Worm (Caenorhabditis elegans) whole organism, L2 larva: ENCODE results near the gene T15B12.1.

ENCODE experiments used
- C34F6.9 ChIP-seq: fragments of 150-350 bp; optimal IDR thresholded peaks from 2 replicates; lab custom pipeline; 2014; ENCODE audit warnings: missing biosample characterization, missing genetic modification characterization
- F13H6.1 ChIP-seq: sonication (generic microtip); optimal IDR thresholded peaks from 2 replicates; lab custom pipeline; 2016; ENCODE audit warnings: missing genetic modification characterization, missing compliant biosample characterization
- Y55F3AM.14 ChIP-seq: fragments of 200-800 bp; sonication (Bioruptor generic); optimal IDR thresholded peaks from 2 replicates; lab custom pipeline; 2018; ENCODE audit warnings: mild to moderate bottlenecking, missing genetic modification characterization, missing compliant biosample characterization
- ZK546.5 ChIP-seq: sonication (generic microtip); optimal IDR thresholded peaks from 2 replicates; lab custom pipeline; 2017; ENCODE audit warnings: missing biosample characterization, missing genetic modification characterization
- alr-1 ChIP-seq: fragments of 150-350 bp; optimal IDR thresholded peaks from 2 replicates; lab custom pipeline; 2014; ENCODE audit warnings: missing biosample characterization, missing genetic modification characterization
- ama-1 ChIP-seq: fragments of 150-350 bp; optimal IDR thresholded peaks from 2 replicates; lab custom pipeline; 2018; ENCODE audit warnings: inconsistent platforms
- blmp-1 ChIP-seq: sonication (generic microtip); optimal IDR thresholded peaks from 2 replicates; lab custom pipeline; 2017; ENCODE audit warnings: missing genetic modification characterization, mild to moderate bottlenecking, missing compliant biosample characterization, antibody characterized with exemption, moderate library complexity; ENCODE audit not compliant: insufficient read depth
- ceh-16 ChIP-seq: fragments of 150-350 bp; optimal IDR thresholded peaks from 2 replicates; lab custom pipeline; 2014; ENCODE audit warnings: missing biosample characterization, missing genetic modification characterization
- ceh-82 ChIP-seq: fragments of 150-350 bp; optimal IDR thresholded peaks from 2 replicates; lab custom pipeline; 2014; ENCODE audit warnings: missing biosample characterization, missing genetic modification characterization
- crh-2 ChIP-seq: sonication (generic microtip); optimal IDR thresholded peaks from 2 replicates; lab custom pipeline; 2017; ENCODE audit warnings: missing biosample characterization, missing genetic modification characterization
- dmd-4 ChIP-seq: sonication (generic microtip); optimal IDR thresholded peaks from 2 replicates; lab custom pipeline; 2017; ENCODE audit warnings: missing biosample characterization, missing genetic modification characterization
- egl-27 ChIP-seq: sonication (generic microtip); optimal IDR thresholded peaks from 3 replicates; lab custom pipeline; 2017; ENCODE audit warnings: missing biosample characterization, missing genetic modification reagents, missing genetic modification characterization
- elt-1 ChIP-seq: fragments of 150-350 bp; optimal IDR thresholded peaks from 2 replicates; lab custom pipeline; 2014; ENCODE audit warnings: missing biosample characterization, missing genetic modification characterization
- elt-3 ChIP-seq: sonication (generic microtip); optimal IDR thresholded peaks from 2 replicates; lab custom pipeline; 2017; ENCODE audit warnings: missing biosample characterization, missing genetic modification characterization
- fos-1 ChIP-seq: fragments of 150-350 bp; optimal IDR thresholded peaks from 2 replicates; lab custom pipeline; 2014; ENCODE audit warnings: missing biosample characterization, missing genetic modification characterization
- gmeb-1 ChIP-seq: fragments of 150-350 bp; optimal IDR thresholded peaks from 2 replicates; lab custom pipeline; 2014; ENCODE audit warnings: missing biosample characterization, missing genetic modification characterization
- lin-11 ChIP-seq: fragments of 150-350 bp; sonication (generic microtip); optimal IDR thresholded peaks from 2 replicates; lab custom pipeline; 2014; ENCODE audit warnings: missing biosample characterization, missing genetic modification characterization, inconsistent platforms, mixed read lengths
- lin-13 ChIP-seq: fragments of 150-350 bp; optimal IDR thresholded peaks from 2 replicates; lab custom pipeline; 2014; ENCODE audit warnings: missing biosample characterization, missing genetic modification reagents, missing genetic modification characterization
- lin-39 ChIP-seq: fragments of 150-350 bp; optimal IDR thresholded peaks from 2 replicates; lab custom pipeline; 2014; ENCODE audit warnings: missing biosample characterization, missing genetic modification reagents, missing genetic modification characterization
- lsy-2 ChIP-seq, 2 experiments: fragments of 150-350 bp in 1 of 2; sonication (generic microtip) in 1 of 2; optimal IDR thresholded peaks; 2 replicates each; lab custom pipeline; 2014 to 2017; ENCODE audit warnings: missing biosample characterization in 2 of 2, missing genetic modification characterization in 2 of 2
- mab-5 ChIP-seq: fragments of 150-350 bp; optimal IDR thresholded peaks from 2 replicates; lab custom pipeline; 2014; ENCODE audit warnings: missing biosample characterization, missing genetic modification characterization
- mbf-1 ChIP-seq: sonication (generic microtip); optimal IDR thresholded peaks from 2 replicates; lab custom pipeline; 2017; ENCODE audit warnings: missing biosample characterization, missing genetic modification characterization
- mdl-1 ChIP-seq, 2 experiments: fragments of 150-350 bp in 1 of 2; sonication (generic microtip) in 1 of 2; optimal IDR thresholded peaks; 2 replicates each; lab custom pipeline; 2017; ENCODE audit warnings: missing biosample characterization in 2 of 2, missing genetic modification characterization in 2 of 2
- nhr-10 ChIP-seq: sonication (generic microtip); optimal IDR thresholded peaks from 2 replicates; lab custom pipeline; 2017; ENCODE audit warnings: missing biosample characterization, missing genetic modification characterization
- nhr-11 ChIP-seq: fragments of 150-350 bp; optimal IDR thresholded peaks from 2 replicates; lab custom pipeline; 2014; ENCODE audit warnings: missing biosample characterization, missing genetic modification characterization
- nhr-12 ChIP-seq: fragments of 150-350 bp; optimal IDR thresholded peaks from 2 replicates; lab custom pipeline; 2014; ENCODE audit warnings: missing biosample characterization, missing genetic modification characterization
- nhr-129 ChIP-seq: fragments of 150-350 bp; optimal IDR thresholded peaks from 2 replicates; lab custom pipeline; 2014; ENCODE audit warnings: missing biosample characterization, missing genetic modification characterization
- nhr-21 ChIP-seq: fragments of 150-350 bp; optimal IDR thresholded peaks from 2 replicates; lab custom pipeline; 2014; ENCODE audit warnings: missing biosample characterization, missing genetic modification characterization
- nhr-23 ChIP-seq: fragments of 150-350 bp; optimal IDR thresholded peaks from 2 replicates; lab custom pipeline; 2014; ENCODE audit warnings: missing biosample characterization, missing genetic modification reagents, missing genetic modification characterization
- nhr-237 ChIP-seq: fragments of 150-350 bp; optimal IDR thresholded peaks from 2 replicates; lab custom pipeline; 2014; ENCODE audit warnings: missing biosample characterization, missing genetic modification characterization
- nhr-25 ChIP-seq: fragments of 150-350 bp; sonication (generic microtip); optimal IDR thresholded peaks from 3 replicates; lab custom pipeline; 2014; ENCODE audit warnings: missing biosample characterization, missing genetic modification characterization
- nhr-6 ChIP-seq: fragments of 150-350 bp; optimal IDR thresholded peaks from 2 replicates; lab custom pipeline; 2014; ENCODE audit warnings: missing biosample characterization, missing genetic modification characterization
- nhr-77 ChIP-seq: fragments of 150-350 bp; optimal IDR thresholded peaks from 2 replicates; lab custom pipeline; 2014; ENCODE audit warnings: missing biosample characterization, missing genetic modification characterization
- sem-4 ChIP-seq: fragments of 150-350 bp; optimal IDR thresholded peaks from 2 replicates; lab custom pipeline; 2014; ENCODE audit warnings: missing biosample characterization, missing genetic modification reagents, missing genetic modification characterization
- skn-1 ChIP-seq: sonication (generic microtip); optimal IDR thresholded peaks from 2 replicates; lab custom pipeline; 2017; ENCODE audit warnings: missing biosample characterization, missing genetic modification characterization
- sma-3 ChIP-seq: sonication (generic microtip); optimal IDR thresholded peaks from 2 replicates; lab custom pipeline; 2016; ENCODE audit warnings: missing genetic modification reagents, missing genetic modification characterization, missing compliant biosample characterization
- sma-9 ChIP-seq, 2 experiments: fragments of 150-350 bp in 1 of 2; sonication (generic microtip) in 1 of 2; optimal IDR thresholded peaks; 2 replicates each; lab custom pipeline; 2014 to 2016; ENCODE audit warnings: missing genetic modification characterization in 2 of 2, mild to moderate bottlenecking in 1 of 2, missing biosample characterization in 1 of 2, missing compliant biosample characterization in 1 of 2, missing genetic modification reagents in 1 of 2, moderate library complexity in 1 of 2
- snpc-4 ChIP-seq: fragments of 150-350 bp; optimal IDR thresholded peaks from 2 replicates; lab custom pipeline; 2014; ENCODE audit warnings: missing biosample characterization, missing genetic modification characterization
- unc-39 ChIP-seq: fragments of 150-350 bp; optimal IDR thresholded peaks from 2 replicates; lab custom pipeline; 2014; ENCODE audit warnings: missing biosample characterization, missing genetic modification characterization
- unc-55 ChIP-seq: fragments of 150-350 bp; sonication (generic microtip); optimal IDR thresholded peaks from 3 replicates; lab custom pipeline; 2014; ENCODE audit warnings: missing biosample characterization, missing genetic modification reagents, missing genetic modification characterization
- unc-62 ChIP-seq: fragments of 150-350 bp; optimal IDR thresholded peaks from 2 replicates; lab custom pipeline; 2014; ENCODE audit warnings: missing biosample characterization, missing genetic modification reagents, missing genetic modification characterization
- ztf-1 ChIP-seq: fragments of 200-800 bp; sonication (Bioruptor generic); conservative IDR thresholded peaks from 2 replicates; pipeline ENCODE4 v1.3.6; 2022; ENCODE audit warnings: missing genetic modification characterization, missing compliant biosample characterization
- ztf-11 ChIP-seq: sonication (generic microtip); optimal IDR thresholded peaks from 2 replicates; lab custom pipeline; 2017; ENCODE audit warnings: missing biosample characterization, missing genetic modification characterization
- ztf-4 ChIP-seq: fragments of 150-350 bp; optimal IDR thresholded peaks from 2 replicates; lab custom pipeline; 2014; ENCODE audit warnings: missing biosample characterization, missing genetic modification characterization

T15B12.1 gene

DNA sequence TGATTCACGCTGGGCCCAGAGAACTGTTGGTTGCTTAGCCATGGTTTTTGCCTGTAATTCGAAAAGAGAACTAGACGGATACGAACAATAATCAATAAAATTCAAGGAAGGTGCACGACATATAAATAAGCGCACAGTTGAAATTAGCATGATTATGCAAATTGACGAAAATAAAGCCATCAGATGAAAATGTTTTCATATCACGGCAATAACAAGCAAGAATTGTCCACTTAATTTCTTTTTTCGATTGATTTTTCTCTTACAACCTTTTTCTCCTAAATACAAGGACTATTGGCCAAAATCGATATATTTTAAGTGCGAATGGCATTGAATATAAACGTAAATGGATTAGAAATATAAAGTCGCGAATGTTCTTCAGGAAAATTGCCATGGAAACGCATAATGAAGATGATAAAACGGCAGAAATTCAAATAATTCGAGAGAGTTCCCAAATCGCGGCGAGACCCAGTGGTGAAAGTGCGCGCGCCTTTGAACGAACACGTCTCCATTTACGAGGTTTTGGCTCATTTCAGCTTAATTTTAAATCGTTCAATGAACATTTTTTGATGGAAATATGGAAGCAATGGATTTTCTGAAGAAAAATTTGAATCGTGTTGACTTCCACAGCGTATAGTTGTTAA is 13.1 kb upstream of the T15B12.1 start, which contains the start of the genes daf-41 and toc-1:
Gene daf-41, minus strand, starts transcription at position 51 of the 641 bp plus-strand sequence.
Gene toc-1, plus strand, starts transcription at position 537 of the 641 bp plus-strand sequence.
- TF ChIP-seq nhr-11 (no peak), unc-62 (no peak), elt-1 (no peak), ztf-4 (tag; lab: Kevin White, UChicago) (peak; percentile 30), sma-9 (GFP tag; optimal IDR thresholded peaks at IDR 0.05; lab: Kevin White, UChicago) (no peak), sma-9 (tag; optimal IDR thresholded peaks at IDR 0.05; lab: Kevin White, UChicago) (no peak), gmeb-1 (tag; lab: Kevin White, UChicago) (peak; percentile 11), nhr-129 (tag; lab: Kevin White, UChicago) (peak; percentile 31), sma-3 (GFP tag; lab: Kevin White, UChicago) (no peak), mdl-1 (tag; optimal IDR thresholded peaks at IDR 0.05; lab: Kevin White, UChicago) (no peak), sem-4 (tag; lab: Kevin White, UChicago) (no peak), nhr-237 (tag; lab: Kevin White, UChicago) (no peak), mbf-1 (tag; lab: Kevin White, UChicago) (no peak), lin-39 (tag; lab: Kevin White, UChicago) (no peak), nhr-12 (tag; lab: Kevin White, UChicago) (no peak), nhr-21 (no peak), lin-11 (peak; percentile 68), elt-3 (tag; lab: Kevin White, UChicago) (no peak), nhr-77 (tag; lab: Kevin White, UChicago) (no peak), blmp-1 (tag; lab: Kevin White, UChicago) (no peak), ztf-11 (no peak), ceh-82 (no peak), nhr-10 (tag; lab: Kevin White, UChicago) (no peak), nhr-23 (tag; lab: Kevin White, UChicago) (no peak), fos-1 (tag; lab: Kevin White, UChicago) (peak; percentile 23), ama-1 (lab: Kevin White, UChicago) (no peak), unc-39 (no peak), snpc-4 (tag; lab: Kevin White, UChicago) (no peak), Y55F3AM.14 (no peak), alr-1 (tag; lab: Kevin White, UChicago) (no peak), mab-5 (tag; lab: Kevin White, UChicago) (no peak), unc-55 (GFP tag; lab: Kevin White, UChicago) (peak; percentile 66), egl-27 (no peak), skn-1 (tag; lab: Kevin White, UChicago) (no peak), nhr-25 (peak; percentile 3), nhr-6 (tag; lab: Kevin White, UChicago) (no peak), crh-2 (tag; lab: Kevin White, UChicago) (peak; percentile 55), F13H6.1 (peak; percentile 4), lsy-2 (tag; optimal IDR thresholded peaks at IDR 0.05; lab: Kevin White, UChicago) (peak in 1 of 2 experiments; percentile 73), dmd-4 (tag; lab: Kevin White, UChicago) (no peak), lin-13 (GFP tag; lab: Kevin White, UChicago) (peak; percentile 62), ZK546.5 (no peak), C34F6.9 (peak; percentile 82), ceh-16 (tag; lab: Kevin White, UChicago) (no peak)

DNA sequence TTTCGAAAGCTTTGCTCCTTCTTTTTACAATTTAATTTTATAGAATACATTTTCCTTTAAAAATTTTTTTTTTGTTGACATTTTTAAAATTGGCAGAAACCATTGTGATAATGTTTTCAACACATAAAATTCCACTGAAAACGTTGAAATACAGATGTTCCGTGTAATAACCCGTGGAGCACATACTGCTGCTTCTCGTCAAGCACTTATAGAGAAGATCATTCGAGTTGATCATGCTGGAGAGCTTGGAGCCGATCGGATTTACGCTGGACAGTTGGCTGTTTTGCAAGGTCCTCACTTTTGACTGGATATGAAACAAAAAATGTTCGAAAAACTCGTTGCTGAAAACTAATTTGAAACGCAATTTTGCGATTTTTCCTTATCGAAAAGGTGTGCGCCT is 10.2 kb upstream of the T15B12.1 start, which contains the start of gene clk-1:
Gene clk-1, plus strand, starts transcription at position 155 of the 400 bp plus-strand sequence.
- TF ChIP-seq F13H6.1 (no peak), alr-1 (tag; lab: Kevin White, UChicago) (no peak), ztf-1 (GFP tag; lab: Robert Waterston, UW) (no peak), nhr-25 (no peak), nhr-23 (tag; lab: Kevin White, UChicago) (no peak), skn-1 (tag; lab: Kevin White, UChicago) (no peak), nhr-6 (tag; lab: Kevin White, UChicago) (no peak), dmd-4 (tag; lab: Kevin White, UChicago) (no peak), lin-11 (no peak), unc-62 (no peak), nhr-10 (tag; lab: Kevin White, UChicago) (no peak), ceh-16 (tag; lab: Kevin White, UChicago) (no peak), snpc-4 (tag; lab: Kevin White, UChicago) (no peak), sma-3 (GFP tag; lab: Kevin White, UChicago) (no peak), nhr-77 (tag; lab: Kevin White, UChicago) (no peak), ZK546.5 (no peak)
